Fruit fly (Drosophila melanogaster): ENCODE data around the gene CG14694.

- no peak for TF ChIP-seq D1 (tag; optimal IDR thresholded peaks at IDR 0.05)
- no peak for TF ChIP-seq CG8301 (tag; optimal IDR thresholded peaks at IDR 0.05)
- no peak for TF ChIP-seq CG8159 (tag; optimal IDR thresholded peaks at IDR 0.05)
- TF ChIP-seq CG9948 (tag; optimal IDR thresholded peaks at IDR 0.05), result no peak
- TF ChIP-seq CG32121 (GFP tag; IDR thresholded peaks at IDR 0.05), result no peak
- no peak for TF ChIP-seq CG13204 (GFP tag; optimal IDR thresholded peaks at IDR 0.05)
- TF ChIP-seq CG14655 (GFP tag; optimal IDR thresholded peaks at IDR 0.05), result no peak
- TF ChIP-seq gl (tag; optimal IDR thresholded peaks at IDR 0.05), result no peak
Measured at dm6 chr3R:10863446-10863819, 3.8 kb upstream of the CG14694 start.

Measured in whole organism, pupa.